Fruit fly (Drosophila melanogaster) whole organism, adult: ENCODE data around the gene CG10097.

Experiments used
- CG11617 ChIP-seq: fragments of 200-800 bp; sonication (Bioruptor generic); optimal IDR thresholded peaks from 2 replicates; lab custom pipeline; 2017; ENCODE audit warnings: mild to moderate bottlenecking, missing biosample characterization, missing genetic modification reagents, missing genetic modification characterization
- CG12768 ChIP-seq: fragments of 200-800 bp; sonication (Bioruptor generic); optimal IDR thresholded peaks from 2 replicates; lab custom pipeline; 2017; ENCODE audit warnings: missing biosample characterization, missing genetic modification characterization, mild to moderate bottlenecking, moderate library complexity, missing genetic modification reagents
- CG14711 ChIP-seq: fragments of 200-800 bp; sonication (Bioruptor generic); optimal IDR thresholded peaks from 2 replicates; lab custom pipeline; 2018; ENCODE audit warnings: missing biosample characterization, mild to moderate bottlenecking, missing genetic modification characterization, moderate library complexity
- CG1620 ChIP-seq: fragments of 200-800 bp; sonication (Bioruptor generic); optimal IDR thresholded peaks from 2 replicates; lab custom pipeline; 2016; ENCODE audit warnings: missing biosample characterization, missing genetic modification characterization
- CG33017 ChIP-seq: fragments of 200-800 bp; sonication (Bioruptor generic); optimal IDR thresholded peaks from 2 replicates; lab custom pipeline; 2018; ENCODE audit warnings: missing biosample characterization, mild to moderate bottlenecking, missing genetic modification characterization, moderate library complexity
- CG5204 ChIP-seq: fragments of 200-800 bp; sonication (Bioruptor generic); optimal IDR thresholded peaks from 2 replicates; lab custom pipeline; 2016; ENCODE audit warnings: missing biosample characterization, missing genetic modification characterization
- CG7045 ChIP-seq: fragments of 200-800 bp; sonication (Bioruptor generic); optimal IDR thresholded peaks from 2 replicates; lab custom pipeline; 2017; ENCODE audit warnings: missing biosample characterization, mild to moderate bottlenecking, missing genetic modification characterization
- CG7101 ChIP-seq: fragments of 200-800 bp; sonication (Bioruptor generic); optimal IDR thresholded peaks from 2 replicates; lab custom pipeline; 2018; ENCODE audit warnings: missing biosample characterization, mild to moderate bottlenecking, missing genetic modification characterization, moderate library complexity
- Clk ChIP-seq: fragments of 200-800 bp; sonication (Bioruptor generic); optimal IDR thresholded peaks from 2 replicates; lab custom pipeline; 2017; ENCODE audit warnings: missing biosample characterization, missing genetic modification characterization
- Crg-1 ChIP-seq: fragments of 200-800 bp; sonication (Bioruptor generic); optimal IDR thresholded peaks from 2 replicates; lab custom pipeline; 2016; ENCODE audit warnings: missing biosample characterization, missing genetic modification characterization
- Hr96 ChIP-seq: fragments of 200-800 bp; sonication (Bioruptor generic); optimal IDR thresholded peaks from 2 replicates; lab custom pipeline; 2016; ENCODE audit warnings: missing biosample characterization, missing genetic modification characterization
- Mnt ChIP-seq: fragments of 200-800 bp; sonication (Bioruptor generic); optimal IDR thresholded peaks from 2 replicates; lab custom pipeline; 2016; ENCODE audit warnings: missing biosample characterization, mild to moderate bottlenecking, missing genetic modification characterization
- bab1 ChIP-seq: fragments of 200-800 bp; sonication (Bioruptor generic); optimal IDR thresholded peaks from 3 replicates; lab custom pipeline; 2019; ENCODE audit warnings: missing biosample characterization, mild to moderate bottlenecking, missing genetic modification characterization, moderate library complexity
- cic ChIP-seq: fragments of 200-800 bp; sonication (Bioruptor generic); optimal IDR thresholded peaks from 2 replicates; lab custom pipeline; 2017; ENCODE audit warnings: missing biosample characterization, mild to moderate bottlenecking, missing genetic modification characterization, moderate library complexity
- cnc ChIP-seq, 2 experiments: fragments of >200 bp; optimal IDR thresholded peaks; 2 replicates each; lab custom pipeline; 2017
- kay ChIP-seq: fragments of 200-800 bp; sonication (Bioruptor generic); peaks from one replicate; lab custom pipeline; 2016; ENCODE audit warnings: missing biosample characterization, missing genetic modification characterization, borderline replicate concordance
- ovo ChIP-seq: fragments of 200-800 bp; sonication (Bioruptor generic); optimal IDR thresholded peaks from 2 replicates; lab custom pipeline; 2016; ENCODE audit warnings: missing biosample characterization, missing genetic modification characterization
- pad ChIP-seq: fragments of 200-800 bp; sonication (Bioruptor generic); optimal IDR thresholded peaks from 3 replicates; lab custom pipeline; 2017; ENCODE audit warnings: missing biosample characterization, missing genetic modification characterization, mild to moderate bottlenecking, moderate library complexity, missing genetic modification reagents
- tj ChIP-seq: fragments of 200-800 bp; sonication (Bioruptor generic); optimal IDR thresholded peaks from 3 replicates; lab custom pipeline; 2017; ENCODE audit warnings: missing biosample characterization, mild to moderate bottlenecking, missing genetic modification characterization, moderate library complexity
- toe ChIP-seq: fragments of 200-800 bp; sonication (Bioruptor generic); optimal IDR thresholded peaks from 2 replicates; lab custom pipeline; 2016; ENCODE audit warnings: missing biosample characterization, missing genetic modification characterization

Gene CG10097

dm6 chr3R:12411449-12411848 lies 15.7 kb upstream of the CG10097 start:
- no peak for TF ChIP-seq CG11617 (GFP tag; lab: Kevin White, UChicago)
- no peak for TF ChIP-seq toe (GFP tag; lab: Kevin White, UChicago)
- TF ChIP-seq CG5204 (GFP tag; lab: Kevin White, UChicago), result no peak
- TF ChIP-seq CG7101 (tag; lab: Kevin White, UChicago), result no peak
- no peak for TF ChIP-seq CG12768
- TF ChIP-seq CG1620 (GFP tag; lab: Kevin White, UChicago), result no peak
- TF ChIP-seq pad (GFP tag; lab: Kevin White, UChicago), result no peak
- TF ChIP-seq Crg-1 (GFP tag; lab: Kevin White, UChicago), result no peak
- no peak for TF ChIP-seq bab1
- TF ChIP-seq cnc (optimal IDR thresholded peaks at IDR 0.05; lab: Kevin White, UChicago), result no peak
- TF ChIP-seq kay (GFP tag; lab: Kevin White, UChicago), result no peak
- no peak for TF ChIP-seq CG14711 (tag; lab: Kevin White, UChicago)
- no peak for TF ChIP-seq cic (GFP tag; lab: Kevin White, UChicago)
- no peak for TF ChIP-seq Hr96 (GFP tag; lab: Kevin White, UChicago)
- TF ChIP-seq CG7045 (GFP tag; lab: Kevin White, UChicago), result no peak
- TF ChIP-seq Mnt (GFP tag; lab: Kevin White, UChicago), result no peak
- TF ChIP-seq tj (GFP tag; lab: Kevin White, UChicago), result no peak
- TF ChIP-seq Clk (GFP tag; lab: Kevin White, UChicago), result no peak
- no peak for TF ChIP-seq ovo (GFP tag; lab: Kevin White, UChicago)
- TF ChIP-seq CG33017 (tag; lab: Kevin White, UChicago), result no peak

- TF ChIP-seq CG14711 (tag; lab: Kevin White, UChicago), result peak; percentile 2
- TF ChIP-seq ovo (GFP tag; lab: Kevin White, UChicago), result no peak
- TF ChIP-seq Hr96 (GFP tag; lab: Kevin White, UChicago), result no peak
- TF ChIP-seq CG7101 (tag; lab: Kevin White, UChicago), result peak; percentile 35
- TF ChIP-seq CG1620 (GFP tag; lab: Kevin White, UChicago), result peak; percentile 20
- TF ChIP-seq cnc (optimal IDR thresholded peaks at IDR 0.05; lab: Kevin White, UChicago), result no peak
- peak; percentile 60 for TF ChIP-seq bab1
- peak; percentile 8 for TF ChIP-seq CG11617 (GFP tag; lab: Kevin White, UChicago)
- peak; percentile 50 for TF ChIP-seq Mnt (GFP tag; lab: Kevin White, UChicago)
- TF ChIP-seq toe (GFP tag; lab: Kevin White, UChicago), result no peak
- TF ChIP-seq cic (GFP tag; lab: Kevin White, UChicago), result peak; percentile 2
These were observed 12.4 kb upstream of the CG10097 start, which contains the start of gene CG5196 for dm6 chr3R:12408160-12408559. Gene CG5196, plus strand, starts transcription at chr3R:12408316.

- no peak for TF ChIP-seq Crg-1 (GFP tag; lab: Kevin White, UChicago)
- peak; percentile 70 for TF ChIP-seq toe (GFP tag; lab: Kevin White, UChicago)
- peak; percentile 57 for TF ChIP-seq Hr96 (GFP tag; lab: Kevin White, UChicago)
- TF ChIP-seq CG33017 (tag; lab: Kevin White, UChicago), result peak; percentile 69
- TF ChIP-seq Clk (GFP tag; lab: Kevin White, UChicago), result no peak
- TF ChIP-seq CG1620 (GFP tag; lab: Kevin White, UChicago), result no peak
- TF ChIP-seq CG5204 (GFP tag; lab: Kevin White, UChicago), result no peak
- TF ChIP-seq CG11617 (GFP tag; lab: Kevin White, UChicago), result peak; percentile 70
- TF ChIP-seq cnc (optimal IDR thresholded peaks at IDR 0.05; lab: Kevin White, UChicago), result peak in 1 of 2 experiments; percentile 79
- TF ChIP-seq CG14711 (tag; lab: Kevin White, UChicago), result peak; percentile 65
- peak; percentile 60 for TF ChIP-seq bab1
- no peak for TF ChIP-seq pad (GFP tag; lab: Kevin White, UChicago)
- TF ChIP-seq tj (GFP tag; lab: Kevin White, UChicago), result peak; percentile 28
- TF ChIP-seq kay (GFP tag; lab: Kevin White, UChicago), result no peak
- TF ChIP-seq CG7045 (GFP tag; lab: Kevin White, UChicago), result peak; percentile 24
- TF ChIP-seq ovo (GFP tag; lab: Kevin White, UChicago), result peak; percentile 25
- peak; percentile 96 for TF ChIP-seq CG12768
- peak; percentile 33 for TF ChIP-seq Mnt (GFP tag; lab: Kevin White, UChicago)
- TF ChIP-seq CG7101 (tag; lab: Kevin White, UChicago), result peak; percentile 59
- TF ChIP-seq cic (GFP tag; lab: Kevin White, UChicago), result peak; percentile 47
These were observed 10.7 kb upstream of the CG10097 start, which contains the start of gene CG5167 for dm6 chr3R:12406235-12407196. Gene CG5167, plus strand, starts transcription at chr3R:12406532.

dm6 chr3R:12405928-12406234 lies 10.1 kb upstream of the CG10097 start, which contains the start of gene Cyp9f2:
Gene Cyp9f2, minus strand, starts transcription at chr3R:12406028.
- no peak for TF ChIP-seq CG7045 (GFP tag; lab: Kevin White, UChicago)
- TF ChIP-seq cic (GFP tag; lab: Kevin White, UChicago), result peak; percentile 69
- TF ChIP-seq Clk (GFP tag; lab: Kevin White, UChicago), result no peak

dm6 chr3R:12405134-12405533 lies 9.4 kb upstream of the CG10097 start:
- TF ChIP-seq Hr96 (GFP tag; lab: Kevin White, UChicago), result no peak
- TF ChIP-seq kay (GFP tag; lab: Kevin White, UChicago), result peak; percentile 77
